Fruit fly (Drosophila melanogaster): ENCODE data around the gene CG31917.

Gene CG31917

dm6 chr2L:4973731-4974415 lies 36.8 kb downstream of the CG31917 start, which contains the start of gene mRpL28 (continued):
- no peak for TF ChIP-seq btn (GFP tag; optimal IDR thresholded peaks at IDR 0.05)
- no peak for TF ChIP-seq CG1792 (GFP tag; optimal IDR thresholded peaks at IDR 0.05)
- no peak for TF ChIP-seq ftz-f1 (GFP tag; optimal IDR thresholded peaks at IDR 0.05)
- no peak for TF ChIP-seq Sox102F (GFP tag; optimal IDR thresholded peaks at IDR 0.05)
- no peak for TF ChIP-seq nom (GFP tag; optimal IDR thresholded peaks at IDR 0.05)
- TF ChIP-seq NK7.1 (GFP tag; optimal IDR thresholded peaks at IDR 0.05), result no peak
- peak; percentile 54 for TF ChIP-seq CG4617 (GFP tag; optimal IDR thresholded peaks at IDR 0.05; ENCODE audit: borderline replicate concordance)
- peak; percentile 7 for TF ChIP-seq CG17829 (tag; optimal IDR thresholded peaks at IDR 0.05)
- TF ChIP-seq CG33557 (GFP tag; optimal IDR thresholded peaks at IDR 0.05), result no peak
- no peak for TF ChIP-seq HHEX (GFP tag; optimal IDR thresholded peaks at IDR 0.05)
- TF ChIP-seq CG11560 (tag; IDR thresholded peaks at IDR 0.05), result no peak
- no peak for TF ChIP-seq slp2 (GFP tag; optimal IDR thresholded peaks at IDR 0.05)
- no peak for TF ChIP-seq Camta (GFP tag; optimal IDR thresholded peaks at IDR 0.05)
- peak in 1 of 2 experiments; percentile 18 for TF ChIP-seq bsh (GFP tag; optimal IDR thresholded peaks at IDR 0.05)
- TF ChIP-seq cato (GFP tag; optimal IDR thresholded peaks at IDR 0.05; ENCODE audit: borderline replicate concordance), result no peak
- no peak for TF ChIP-seq gro (GFP tag; optimal IDR thresholded peaks at IDR 0.05)
- TF ChIP-seq Doc3 (GFP tag; IDR thresholded peaks at IDR 0.05; ENCODE audit: partially characterized antibody), result peak; percentile 21; the same call in 1 of the 3 replicates
- TF ChIP-seq ind (GFP tag; optimal IDR thresholded peaks at IDR 0.05), result no peak
- TF ChIP-seq CG14860 (GFP tag; IDR thresholded peaks at IDR 0.05; ENCODE audit: partially characterized antibody), result no peak
- TF ChIP-seq cg (GFP tag; optimal IDR thresholded peaks at IDR 0.05), result no peak
- TF ChIP-seq Gug (GFP tag; IDR thresholded peaks at IDR 0.05), result no peak
- TF ChIP-seq sob (GFP tag; IDR thresholded peaks at IDR 0.05), result no peak
- no peak for TF ChIP-seq CG3163 (GFP tag; optimal IDR thresholded peaks at IDR 0.05)
- no peak for TF ChIP-seq CG12104 (GFP tag; optimal IDR thresholded peaks at IDR 0.05)
- TF ChIP-seq pum (GFP tag; optimal IDR thresholded peaks at IDR 0.05), result no peak
- no peak for TF ChIP-seq eve (GFP tag; optimal IDR thresholded peaks at IDR 0.05)
- TF ChIP-seq crp (GFP tag; optimal IDR thresholded peaks at IDR 0.05), result peak; percentile 55 to 95
- no peak; the same call in 1 of the 2 replicates for TF ChIP-seq vvl (GFP tag; IDR thresholded peaks at IDR 0.05)
- TF ChIP-seq stwl (tag; optimal IDR thresholded peaks at IDR 0.05), result peak; percentile 92
- TF ChIP-seq CG4424 (GFP tag; optimal IDR thresholded peaks at IDR 0.05), result no peak
- peak; percentile 44 for TF ChIP-seq CG13424 (tag; optimal IDR thresholded peaks at IDR 0.05)
- TF ChIP-seq CG1233 (GFP tag; optimal IDR thresholded peaks at IDR 0.05), result no peak
- no peak for TF ChIP-seq ap (GFP tag; IDR thresholded peaks at IDR 0.05)
- no peak for TF ChIP-seq ab (GFP tag; optimal IDR thresholded peaks at IDR 0.05)
- TF ChIP-seq Myb (GFP tag; optimal IDR thresholded peaks at IDR 0.05), result no peak
- TF ChIP-seq bigmax (GFP tag; optimal IDR thresholded peaks at IDR 0.05), result no peak
- TF ChIP-seq CG10366 (GFP tag; IDR thresholded peaks at IDR 0.05), result no peak
- peak; percentile 92 for TF ChIP-seq MBD-R2 (GFP tag; IDR thresholded peaks at IDR 0.05)
- no peak for TF ChIP-seq CG32772 (GFP tag; IDR thresholded peaks at IDR 0.05)
- TF ChIP-seq Mes4 (GFP tag; optimal IDR thresholded peaks at IDR 0.05), result no peak
- no peak for TF ChIP-seq Rfx (GFP tag; IDR thresholded peaks at IDR 0.05)
- TF ChIP-seq CG31365 (tag; optimal IDR thresholded peaks at IDR 0.05), result no peak
- TF ChIP-seq CG4404 (GFP tag; IDR thresholded peaks at IDR 0.05), result no peak
- TF ChIP-seq CG18619 (GFP tag; optimal IDR thresholded peaks at IDR 0.05), result no peak
- peak; percentile 54 for TF ChIP-seq unc-4 (GFP tag; IDR thresholded peaks at IDR 0.05; ENCODE audit: partially characterized antibody)
- TF ChIP-seq bowl (GFP tag; IDR thresholded peaks at IDR 0.05), result no peak
- no peak for TF ChIP-seq seq (GFP tag; IDR thresholded peaks at IDR 0.05)
- no peak for TF ChIP-seq p53 (GFP tag; optimal IDR thresholded peaks at IDR 0.05)
- no peak for TF ChIP-seq sqz (GFP tag; optimal IDR thresholded peaks at IDR 0.05)
- no peak for TF ChIP-seq odd (GFP tag; optimal IDR thresholded peaks at IDR 0.05)

All from whole organism, embryonic.